Worm (Caenorhabditis elegans) whole organism, L4 larva: Measurements from ENCODE around the gene gbh-2.

ENCODE experiments used
- F10B5.3 ChIP-seq: sonication (generic microtip); optimal IDR thresholded peaks from 2 replicates; lab custom pipeline; 2016; ENCODE audit warnings: mild to moderate bottlenecking, missing genetic modification characterization, missing compliant biosample characterization
- R02D3.7 ChIP-seq: fragments of 150-350 bp; sonication (generic microtip); optimal IDR thresholded peaks from 3 replicates; lab custom pipeline; 2014; ENCODE audit warnings: missing biosample characterization, missing genetic modification characterization
- T20F7.1 ChIP-seq: fragments of 200-800 bp; sonication (Bioruptor generic); optimal IDR thresholded peaks from 2 replicates; lab custom pipeline; 2018; ENCODE audit warnings: mild to moderate bottlenecking, missing genetic modification characterization, missing compliant biosample characterization
- T26A8.4 ChIP-seq: fragments of 200-800 bp; sonication (Bioruptor generic); IDR thresholded peaks from 2 replicates; pipeline ENCODE4 v1.3.6; 2022; ENCODE audit warnings: missing genetic modification characterization, missing compliant biosample characterization
- Y48G9A.11 ChIP-seq: fragments of 200-800 bp; sonication (Bioruptor generic); IDR thresholded peaks from 2 replicates; pipeline ENCODE4 v1.3.6; 2022; ENCODE audit warnings: missing genetic modification reagents, missing genetic modification characterization, missing compliant biosample characterization
- Y75B8A.6 ChIP-seq: fragments of 200-800 bp; sonication (Bioruptor generic); IDR thresholded peaks from 2 replicates; pipeline ENCODE4 v1.3.6; 2022; ENCODE audit warnings: missing genetic modification reagents, missing genetic modification characterization, missing compliant biosample characterization
- aha-1 ChIP-seq: fragments of 150-350 bp; peaks from one replicate; lab custom pipeline; 2014; ENCODE audit warnings: missing biosample characterization, missing genetic modification characterization
- ceh-20 ChIP-seq: fragments of 200-800 bp; sonication (Bioruptor generic); IDR thresholded peaks from 2 replicates; pipeline ENCODE4 v1.3.6; 2022; ENCODE audit warnings: missing genetic modification reagents, missing genetic modification characterization, missing compliant biosample characterization
- ceh-28 ChIP-seq: fragments of 150-350 bp; optimal IDR thresholded peaks from 2 replicates; lab custom pipeline; 2014; ENCODE audit warnings: missing biosample characterization, missing genetic modification reagents, missing genetic modification characterization
- ceh-44 ChIP-seq: fragments of 200-800 bp; sonication (Bioruptor generic); IDR thresholded peaks from 2 replicates; pipeline ENCODE4 v1.3.6; 2022; ENCODE audit warnings: missing genetic modification reagents, missing genetic modification characterization, missing compliant biosample characterization
- ceh-62 ChIP-seq: sonication (generic microtip); optimal IDR thresholded peaks from 2 replicates; lab custom pipeline; 2017; ENCODE audit warnings: missing biosample characterization, missing genetic modification characterization
- ctbp-1 ChIP-seq: fragments of 200-800 bp; sonication (Bioruptor generic); IDR thresholded peaks from 2 replicates; pipeline ENCODE4 v1.3.6; 2022; ENCODE audit warnings: missing genetic modification reagents, missing genetic modification characterization, missing compliant biosample characterization
- daf-12 ChIP-seq: fragments of 150-350 bp; optimal IDR thresholded peaks from 2 replicates; lab custom pipeline; 2014; ENCODE audit warnings: missing biosample characterization, missing genetic modification reagents, missing genetic modification characterization
- daf-16 ChIP-seq, 3 experiments: sonication (generic microtip); optimal IDR thresholded peaks; 2 replicates each; lab custom pipeline; 2016 to 2017; ENCODE audit warnings: missing genetic modification characterization in 3 of 3, missing genetic modification reagents in 3 of 3, mild to moderate bottlenecking in 2 of 3, missing compliant biosample characterization in 2 of 3, missing biosample characterization in 1 of 3, moderate library complexity in 1 of 3
- dmd-6 ChIP-seq: fragments of 200-800 bp; sonication (Bioruptor generic); IDR thresholded peaks from 2 replicates; pipeline ENCODE4 v1.3.6; 2022; ENCODE audit warnings: missing genetic modification reagents, missing genetic modification characterization, missing compliant biosample characterization
- dmd-8 ChIP-seq: fragments of 200-800 bp; sonication (Bioruptor generic); IDR thresholded peaks from 2 replicates; pipeline ENCODE4 v1.3.6; 2022; ENCODE audit warnings: missing genetic modification characterization, missing compliant biosample characterization
- dpl-1 ChIP-seq: fragments of 150-350 bp; optimal IDR thresholded peaks from 2 replicates; lab custom pipeline; 2014; ENCODE audit warnings: missing biosample characterization, missing genetic modification reagents, missing genetic modification characterization
- dve-1 ChIP-seq: sonication (generic microtip); optimal IDR thresholded peaks from 2 replicates; lab custom pipeline; 2017; ENCODE audit warnings: antibody characterized with exemption, mild to moderate bottlenecking, missing genetic modification characterization, missing compliant biosample characterization; ENCODE audit not compliant: insufficient read depth
- egl-43 ChIP-seq: fragments of 200-800 bp; sonication (Bioruptor generic); IDR thresholded peaks from 2 replicates; pipeline ENCODE4 v1.3.6; 2022; ENCODE audit warnings: missing genetic modification reagents, missing genetic modification characterization, missing compliant biosample characterization
- fkh-10 ChIP-seq: fragments of 150-350 bp; optimal IDR thresholded peaks from 2 replicates; lab custom pipeline; 2014; ENCODE audit warnings: missing biosample characterization, missing genetic modification reagents, missing genetic modification characterization
- hlh-11 ChIP-seq: fragments of 200-800 bp; sonication (Bioruptor generic); optimal IDR thresholded peaks from 2 replicates; lab custom pipeline; 2018; ENCODE audit warnings: mild to moderate bottlenecking, missing genetic modification characterization, missing compliant biosample characterization
- hlh-30 ChIP-seq: sonication (generic microtip); optimal IDR thresholded peaks from 2 replicates; lab custom pipeline; 2017; ENCODE audit warnings: antibody characterized with exemption, mild to moderate bottlenecking, missing genetic modification characterization, missing compliant biosample characterization; ENCODE audit not compliant: insufficient read depth
- lin-29 ChIP-seq: fragments of 200-800 bp; sonication (Bioruptor generic); IDR thresholded peaks from 2 replicates; pipeline ENCODE4 v1.3.6; 2022; ENCODE audit warnings: missing genetic modification reagents, missing genetic modification characterization, missing compliant biosample characterization
- lin-38 ChIP-seq: fragments of 200-800 bp; sonication (Bioruptor generic); IDR thresholded peaks from 2 replicates; pipeline ENCODE4 v1.3.6; 2022; ENCODE audit warnings: missing genetic modification reagents, missing genetic modification characterization, missing compliant biosample characterization
- lir-3 ChIP-seq: sonication (generic microtip); optimal IDR thresholded peaks from 2 replicates; lab custom pipeline; 2016; ENCODE audit warnings: mild to moderate bottlenecking, missing genetic modification characterization, missing compliant biosample characterization
- mdt-29 ChIP-seq: fragments of 200-800 bp; sonication (Bioruptor generic); IDR thresholded peaks from 2 replicates; pipeline ENCODE4 v1.3.6; 2022; ENCODE audit warnings: missing genetic modification reagents, missing genetic modification characterization, missing compliant biosample characterization
- mes-2 ChIP-seq: sonication (generic microtip); optimal IDR thresholded peaks from 2 replicates; lab custom pipeline; 2016; ENCODE audit warnings: missing genotype, mild to moderate bottlenecking, missing genetic modification characterization, missing compliant biosample characterization; ENCODE audit not compliant: poor library complexity, severe bottlenecking
- mxl-2 ChIP-seq: fragments of 200-800 bp; sonication (Bioruptor generic); conservative IDR thresholded peaks from 2 replicates; pipeline ENCODE4 v1.3.6; 2022; ENCODE audit warnings: missing genetic modification reagents, missing genetic modification characterization, missing compliant biosample characterization
- nhr-11 ChIP-seq: fragments of 150-350 bp; optimal IDR thresholded peaks from 2 replicates; lab custom pipeline; 2014; ENCODE audit warnings: missing biosample characterization, missing genetic modification characterization
- nhr-28 ChIP-seq: fragments of 150-350 bp; optimal IDR thresholded peaks from 2 replicates; lab custom pipeline; 2014; ENCODE audit warnings: missing biosample characterization, missing genetic modification characterization
- nhr-6 ChIP-seq: fragments of 150-350 bp; optimal IDR thresholded peaks from 2 replicates; lab custom pipeline; 2014; ENCODE audit warnings: missing biosample characterization, missing genetic modification characterization
- nhr-77 ChIP-seq: fragments of 150-350 bp; optimal IDR thresholded peaks from 2 replicates; lab custom pipeline; 2014; ENCODE audit warnings: missing biosample characterization, missing genetic modification characterization
- pha-4 ChIP-seq, 2 experiments: fragments of 150-350 bp in 1 of 2; fragments of 200-800 bp in 1 of 2; sonication (Bioruptor generic) in 1 of 2; IDR thresholded peaks in 1 of 2; optimal IDR thresholded peaks in 1 of 2; 2 replicates each; pipeline versions ENCODE4 v1.3.6 to Lab custom; 2014 to 2022; ENCODE audit warnings: missing genetic modification characterization in 2 of 2, missing genetic modification reagents in 2 of 2, missing biosample characterization in 1 of 2, missing compliant biosample characterization in 1 of 2
- php-3 ChIP-seq: fragments of 200-800 bp; sonication (Bioruptor generic); IDR thresholded peaks from 2 replicates; pipeline ENCODE4 v1.3.6; 2022; ENCODE audit warnings: missing genetic modification reagents, missing genetic modification characterization, missing compliant biosample characterization
- pqm-1 ChIP-seq: sonication (generic microtip); optimal IDR thresholded peaks from 2 replicates; lab custom pipeline; 2017; ENCODE audit warnings: missing biosample characterization, missing genetic modification characterization
- sdz-12 ChIP-seq: fragments of 200-800 bp; sonication (Bioruptor generic); optimal IDR thresholded peaks from 2 replicates; lab custom pipeline; 2018; ENCODE audit warnings: mild to moderate bottlenecking, missing genetic modification characterization, missing compliant biosample characterization
- tra-1 ChIP-seq: fragments of 200-800 bp; sonication (Bioruptor generic); IDR thresholded peaks from 2 replicates; pipeline ENCODE4 v1.3.6; 2022; ENCODE audit warnings: missing genetic modification reagents, missing genetic modification characterization, missing compliant biosample characterization
- unc-62 ChIP-seq, 3 experiments: fragments of 150-350 bp in 1 of 3; sonication (generic microtip); optimal IDR thresholded peaks in 2 of 3; peaks in 1 of 3; 1 replicate in 1 of 3; 2 replicates in 2 of 3; lab custom pipeline; 2014 to 2017; ENCODE audit warnings: missing biosample characterization in 3 of 3, missing genetic modification characterization in 3 of 3, missing genetic modification reagents in 3 of 3, missing genotype in 1 of 3
- zip-2 ChIP-seq: fragments of 150-350 bp; optimal IDR thresholded peaks from 2 replicates; lab custom pipeline; 2014; ENCODE audit warnings: missing biosample characterization, missing genetic modification characterization

Gene gbh-2

DNA sequence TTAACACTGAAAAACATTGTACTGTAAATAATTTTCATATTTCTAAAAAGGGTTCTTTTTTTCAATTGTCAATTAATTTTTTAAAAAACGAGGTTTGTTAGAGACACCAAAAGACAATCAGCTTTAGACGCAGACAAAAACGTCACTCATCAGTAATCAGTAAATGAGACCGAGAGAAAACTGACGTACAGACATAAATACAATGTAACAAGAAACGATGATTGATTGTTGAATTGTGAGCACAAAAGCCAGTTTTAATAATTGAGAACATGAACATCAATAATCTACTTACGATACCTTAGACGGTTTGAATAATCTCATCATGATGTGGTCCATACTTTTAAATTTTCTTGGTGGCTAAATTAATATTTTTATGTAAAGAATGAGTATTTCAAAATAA, 21.1 kb downstream of the gbh-2 start (continued):
- no peak for TF ChIP-seq mxl-2

DNA sequence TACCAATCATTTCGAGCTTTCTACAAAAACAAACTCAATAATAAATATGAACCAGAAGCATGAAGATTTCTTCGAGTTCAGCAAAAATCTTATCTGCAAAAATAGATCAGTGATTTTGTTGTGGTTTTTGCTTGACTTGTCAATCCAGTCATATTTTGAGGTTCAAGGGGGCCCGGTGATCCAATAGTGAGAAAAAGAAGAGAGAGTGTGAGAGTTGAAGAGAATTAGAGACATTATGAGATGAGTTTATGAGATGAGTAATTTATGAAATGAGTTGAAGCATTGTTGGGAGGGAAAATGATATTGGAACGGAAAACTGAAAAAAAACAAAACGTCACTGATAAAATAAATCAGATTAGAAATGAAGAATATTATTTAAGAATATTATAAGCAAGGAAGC, 23.3 kb downstream of the gbh-2 start, which contains the start of gene T13H5.1:
TSS of gene T13H5.1 (minus strand) at position 101 of the 400 bp plus-strand sequence.
- peak; percentile 12 for TF ChIP-seq aha-1 (tag; lab: Kevin White, UChicago)
- no peak for TF ChIP-seq R02D3.7 (tag; lab: Kevin White, UChicago)
- TF ChIP-seq dmd-8 (GFP tag; lab: Robert Waterston, UW), result no peak

DNA sequence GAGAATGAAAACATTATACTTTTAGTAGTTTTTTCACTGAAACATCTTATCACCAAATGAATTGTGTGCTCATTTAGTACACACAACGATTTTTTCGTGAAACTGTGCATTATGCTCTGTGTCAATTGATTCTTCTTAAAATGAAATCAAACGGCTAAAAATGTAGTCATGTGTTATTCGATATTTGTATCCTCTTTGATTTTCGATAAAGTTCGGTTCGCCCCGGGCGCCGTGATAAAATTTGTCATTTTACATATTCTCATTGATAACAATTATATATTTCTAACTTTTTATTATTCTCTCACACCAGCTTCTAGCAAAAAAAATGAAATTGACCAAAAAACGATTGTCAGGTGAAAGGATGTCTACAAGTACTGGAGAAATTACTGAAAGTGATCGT, 29.1 kb downstream of the gbh-2 start, which contains the start of gene ctg-2:
TSS of gene ctg-2 (plus strand) at position 326 of the 400 bp plus-strand sequence.
- TF ChIP-seq mes-2 (tag; lab: Kevin White, UChicago) (no peak), dmd-8 (GFP tag; lab: Robert Waterston, UW) (no peak), dve-1 (tag; lab: Kevin White, UChicago) (peak; percentile 57), T20F7.1 (peak; percentile 7), lin-38 (GFP tag; lab: Robert Waterston, UW) (no peak), mdt-29 (GFP tag; lab: Robert Waterston, UW) (no peak), daf-16 (GFP tag; optimal IDR thresholded peaks at IDR 0.05; lab: Kevin White, UChicago) (no peak), daf-16 (tag; optimal IDR thresholded peaks at IDR 0.05; lab: Kevin White, UChicago) (peak; percentile 55), pha-4 (GFP tag; IDR thresholded peaks at IDR 0.05; lab: Robert Waterston, UW) (no peak), pha-4 (tag; optimal IDR thresholded peaks at IDR 0.05; lab: Kevin White, UChicago) (no peak), F10B5.3 (tag; lab: Kevin White, UChicago) (no peak), unc-62 (GFP tag; optimal IDR thresholded peaks at IDR 0.05 in 1 of 2; lab: Kevin White, UChicago) (peak in 1 of 2 experiments; percentile 86), unc-62 (tag; optimal IDR thresholded peaks at IDR 0.05; lab: Kevin White, UChicago) (no peak), hlh-30 (no peak), zip-2 (tag; lab: Kevin White, UChicago) (no peak), dmd-6 (GFP tag; lab: Robert Waterston, UW) (peak; percentile 58), ceh-62 (no peak), lir-3 (no peak), nhr-11 (no peak), php-3 (peak; percentile 39; the same call in 1 of the 2 replicates), tra-1 (no peak), nhr-28 (peak; percentile 91), ceh-44 (GFP tag; lab: Robert Waterston, UW) (no peak), pqm-1 (tag; lab: Kevin White, UChicago) (peak; percentile 75), Y48G9A.11 (GFP tag; lab: Robert Waterston, UW) (no peak)

DNA sequence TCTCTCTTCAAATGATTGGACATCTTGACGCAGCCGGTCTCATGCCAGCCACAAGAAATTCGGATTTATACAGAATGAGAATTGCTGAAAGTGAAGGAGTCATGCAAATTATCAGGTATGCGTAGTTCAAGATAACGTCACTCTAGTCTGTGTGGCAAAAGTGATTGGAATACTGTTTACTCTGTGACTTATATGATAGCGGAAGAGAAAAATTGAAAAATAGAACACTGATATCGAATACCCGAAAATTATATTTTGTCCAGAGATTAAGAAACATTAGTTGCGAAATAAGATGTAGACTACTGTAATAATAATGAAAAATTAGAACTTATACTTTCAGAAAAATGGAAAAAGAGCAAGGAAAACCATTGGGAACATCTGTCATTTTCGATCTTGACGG, 29.8 kb downstream of the gbh-2 start:
- TF ChIP-seq aha-1 (tag; lab: Kevin White, UChicago) (no peak), T26A8.4 (GFP tag; lab: Robert Waterston, UW) (no peak), pqm-1 (tag; lab: Kevin White, UChicago) (peak; percentile 81), zip-2 (tag; lab: Kevin White, UChicago) (no peak), lir-3 (no peak), nhr-6 (no peak), tra-1 (0 out of 2 replicates have a peak, but pooled peaks have one; percentile 30), mdt-29 (GFP tag; lab: Robert Waterston, UW) (no peak), php-3 (no peak), Y48G9A.11 (GFP tag; lab: Robert Waterston, UW) (no peak), daf-12 (tag; lab: Kevin White, UChicago) (no peak), dpl-1 (GFP tag; lab: Kevin White, UChicago) (no peak), egl-43 (GFP tag; lab: Robert Waterston, UW) (no peak), ctbp-1 (GFP tag; lab: Robert Waterston, UW) (no peak), sdz-12 (GFP tag; lab: Kevin White, UChicago) (no peak), lin-29 (GFP tag; lab: Robert Waterston, UW) (no peak), daf-16 (GFP tag; optimal IDR thresholded peaks at IDR 0.05; lab: Kevin White, UChicago) (no peak), daf-16 (tag; optimal IDR thresholded peaks at IDR 0.05; lab: Kevin White, UChicago) (peak; percentile 78), nhr-77 (peak; percentile 83), pha-4 (GFP tag; IDR thresholded peaks at IDR 0.05; lab: Robert Waterston, UW) (no peak), pha-4 (tag; optimal IDR thresholded peaks at IDR 0.05; lab: Kevin White, UChicago) (no peak), ceh-20 (GFP tag; lab: Robert Waterston, UW) (no peak), fkh-10 (GFP tag; lab: Kevin White, UChicago) (no peak), Y75B8A.6 (GFP tag; lab: Robert Waterston, UW) (no peak), ceh-28 (tag; lab: Kevin White, UChicago) (no peak), hlh-11 (tag; lab: Kevin White, UChicago) (peak; percentile 41), nhr-28 (peak; percentile 95), dmd-6 (GFP tag; lab: Robert Waterston, UW) (peak; percentile 55; the same call in 1 of the 2 replicates)
